Worm (Caenorhabditis elegans): ENCODE data around the gene par-1.
"Not testable (repeated sequence)": the region's sequence is repeated elsewhere in the genome, so short reads cannot be mapped to it uniquely, and the experiment has no call there.

- not testable (repeated sequence) for TF ChIP-seq nhr-77 (tag; optimal IDR thresholded peaks at IDR 0.05); eor-1 (tag; optimal IDR thresholded peaks at IDR 0.05); ama-1 (optimal IDR thresholded peaks at IDR 0.05); R02D3.7 (tag; optimal IDR thresholded peaks at IDR 0.05); unc-39 (tag; optimal IDR thresholded peaks at IDR 0.05); lin-39 (tag; optimal IDR thresholded peaks at IDR 0.05); snpc-4 (tag; optimal IDR thresholded peaks at IDR 0.05); nhr-76 (tag; optimal IDR thresholded peaks at IDR 0.05); mdl-1 (tag; optimal IDR thresholded peaks at IDR 0.05)
These were observed 7.4 kb downstream of the par-1 start, which contains the start of gene AH10.4 for ce11 chrV:14137766-14138165.

Data from whole organism, L3 larva.